Worm (Caenorhabditis elegans): ENCODE data around the gene anmt-1.

Gene anmt-1

ce11 chrIII:8678371-8678770 is 6.2 kb upstream of the anmt-1 start (continued):
- TF ChIP-seq nhr-84 (tag; optimal IDR thresholded peaks at IDR 0.05), result no peak
- peak; percentile 58 to 82 for TF ChIP-seq lin-35 (GFP tag; optimal IDR thresholded peaks at IDR 0.05)
- TF ChIP-seq alr-1 (tag; optimal IDR thresholded peaks at IDR 0.05; ENCODE audit: borderline replicate concordance), result no peak
- no peak for TF ChIP-seq unc-98 (GFP tag; IDR thresholded peaks at IDR 0.05)
- peak; percentile 26 to 49 (median 49) for TF ChIP-seq dpl-1 (GFP tag; optimal IDR thresholded peaks at IDR 0.05)
- no peak for TF ChIP-seq sox-4 (tag; optimal IDR thresholded peaks at IDR 0.05)
- no peak for TF ChIP-seq sup-37 (GFP tag; optimal IDR thresholded peaks at IDR 0.05)
- TF ChIP-seq mep-1 (tag; optimal IDR thresholded peaks at IDR 0.05), result peak; percentile 71
- TF ChIP-seq unc-30 (tag; optimal IDR thresholded peaks at IDR 0.05), result no peak
- TF ChIP-seq hpl-2 (GFP tag; optimal IDR thresholded peaks at IDR 0.05), result no peak
- peak; percentile 36 for TF ChIP-seq zip-4 (GFP tag; optimal IDR thresholded peaks at IDR 0.05)
- peak; percentile 80 for TF ChIP-seq nhr-85 (tag)
- TF ChIP-seq lin-13 (GFP tag; optimal IDR thresholded peaks at IDR 0.05), result peak; percentile 42
- TF ChIP-seq fkh-10 (GFP tag; optimal IDR thresholded peaks at IDR 0.05), result peak; percentile 52
- no peak for TF ChIP-seq hlh-4 (tag; optimal IDR thresholded peaks at IDR 0.05)
- peak in 1 of 6 experiments; percentile 43 for TF ChIP-seq elt-3 (tag; optimal IDR thresholded peaks at IDR 0.05)
- peak; percentile 85 for TF ChIP-seq snu-23 (GFP tag; optimal IDR thresholded peaks at IDR 0.05)
- peak; percentile 70 for TF ChIP-seq aly-2 (tag; optimal IDR thresholded peaks at IDR 0.05)
- TF ChIP-seq lir-3 (tag; optimal IDR thresholded peaks at IDR 0.05; ENCODE audit: poor library complexity), result peak; percentile 58
- TF ChIP-seq nhr-11 (tag; optimal IDR thresholded peaks at IDR 0.05), result no peak
- no peak for TF ChIP-seq sptf-1 (tag; optimal IDR thresholded peaks at IDR 0.05)
- no peak for TF ChIP-seq fkh-4 (tag; optimal IDR thresholded peaks at IDR 0.05; ENCODE audit: borderline replicate concordance)
- TF ChIP-seq nhr-77 (tag; optimal IDR thresholded peaks at IDR 0.05), result peak; percentile 46
- TF ChIP-seq nhr-12 (tag; optimal IDR thresholded peaks at IDR 0.05), result no peak
- no peak for TF ChIP-seq mef-2 (tag; optimal IDR thresholded peaks at IDR 0.05)
- TF ChIP-seq ceh-63 (GFP tag; optimal IDR thresholded peaks at IDR 0.05), result peak; percentile 3
- TF ChIP-seq C04F5.9 (tag; optimal IDR thresholded peaks at IDR 0.05), result peak; percentile 8
- TF ChIP-seq pag-3 (tag; optimal IDR thresholded peaks at IDR 0.05; ENCODE audit: borderline replicate concordance, insufficient read depth), result no peak
- no peak for TF ChIP-seq tlp-1 (tag; optimal IDR thresholded peaks at IDR 0.05)
- TF ChIP-seq F16B12.6 (tag; optimal IDR thresholded peaks at IDR 0.05), result peak; percentile 40
- peak; percentile 2 for TF ChIP-seq blmp-1 (tag; optimal IDR thresholded peaks at IDR 0.05)
- peak; percentile 29 for TF ChIP-seq ztf-4 (tag; optimal IDR thresholded peaks at IDR 0.05)
- TF ChIP-seq nhr-20 (tag; optimal IDR thresholded peaks at IDR 0.05), result peak; percentile 68
- TF ChIP-seq nhr-90 (tag; optimal IDR thresholded peaks at IDR 0.05; ENCODE audit: poor library complexity), result peak; percentile 61
- no peak for TF ChIP-seq unc-62 (GFP tag; optimal IDR thresholded peaks at IDR 0.05)

ce11 chrIII:8683679-8684263 is 837 bp upstream of the anmt-1 start, which contains the start of gene fli-1:
TSS of gene fli-1 (minus strand) at chrIII:8683736.
- TF ChIP-seq mep-1 (tag; optimal IDR thresholded peaks at IDR 0.05) (peak; percentile 44), nhr-71 (tag; optimal IDR thresholded peaks at IDR 0.05) (peak; percentile 42), swsn-7 (tag; optimal IDR thresholded peaks at IDR 0.05) (peak; percentile 5), nhr-47 (tag; optimal IDR thresholded peaks at IDR 0.05) (peak; percentile 45), lin-14 (GFP tag; optimal IDR thresholded peaks at IDR 0.05) (peak; percentile 82), dpl-1 (GFP tag; optimal IDR thresholded peaks at IDR 0.05) (peak in 1 of 3 experiments; percentile 36), C16A3.4 (tag; optimal IDR thresholded peaks at IDR 0.05) (no peak), C04F5.9 (tag; optimal IDR thresholded peaks at IDR 0.05) (no peak), lsy-2 (tag; optimal IDR thresholded peaks at IDR 0.05) (peak; percentile 7 to 33), nhr-90 (tag; optimal IDR thresholded peaks at IDR 0.05; ENCODE audit: poor library complexity) (peak; percentile 35), skn-1 (tag; optimal IDR thresholded peaks at IDR 0.05) (peak; percentile 16), fos-1 (tag; optimal IDR thresholded peaks at IDR 0.05) (no peak), snu-23 (GFP tag; optimal IDR thresholded peaks at IDR 0.05) (peak; percentile 28), lin-35 (GFP tag; optimal IDR thresholded peaks at IDR 0.05) (peak in 1 of 2 experiments; percentile 32), lir-3 (tag; optimal IDR thresholded peaks at IDR 0.05; ENCODE audit: poor library complexity) (peak; percentile 38), nhr-84 (tag; optimal IDR thresholded peaks at IDR 0.05) (no peak), mab-9 (GFP tag; IDR thresholded peaks at IDR 0.05) (no peak), sox-4 (tag; optimal IDR thresholded peaks at IDR 0.05) (no peak), rnt-1 (tag; optimal IDR thresholded peaks at IDR 0.05) (peak; percentile 77), blmp-1 (tag; optimal IDR thresholded peaks at IDR 0.05) (peak; percentile 22), dsc-1 (tag; optimal IDR thresholded peaks at IDR 0.05) (peak; percentile 3), efl-1 (optimal IDR thresholded peaks at IDR 0.05) (peak; percentile 0 to 40), efl-1 (GFP tag; optimal IDR thresholded peaks at IDR 0.05 in 1 of 2) (peak; percentile 36 to 42), ceh-90 (tag; optimal IDR thresholded peaks at IDR 0.05) (peak; percentile 60), ztf-11 (tag; optimal IDR thresholded peaks at IDR 0.05) (peak in 1 of 2 experiments; percentile 14), irx-1 (tag; optimal IDR thresholded peaks at IDR 0.05) (no peak), unc-98 (GFP tag; IDR thresholded peaks at IDR 0.05) (0 out of 2 replicates have a peak, but pooled peaks have one; percentile 13)
